Fruit fly (Drosophila melanogaster): ENCODE measurements around the gene aspr.
A peak's percentile ranks its signal among the peaks of the same experiment; 100 is the strongest.

aspr gene

dm6 chrX:20169898-20170297 lies 22.0 kb downstream of the aspr start, which contains the start of the genes CG9581 and CG9578 (continued):
- TF ChIP-seq inv (GFP tag; IDR thresholded peaks at IDR 0.05; ENCODE audit: partially characterized antibody) = peak; percentile 63
- TF ChIP-seq hbn (GFP tag; IDR thresholded peaks at IDR 0.05; ENCODE audit: partially characterized antibody) = peak; percentile 67
- no peak for TF ChIP-seq CG33557 (GFP tag; optimal IDR thresholded peaks at IDR 0.05)
- TF ChIP-seq Hmx (GFP tag; optimal IDR thresholded peaks at IDR 0.05) = no peak
- no peak for TF ChIP-seq CG10654 (GFP tag; optimal IDR thresholded peaks at IDR 0.05)
- TF ChIP-seq Scr (GFP tag; IDR thresholded peaks at IDR 0.05; ENCODE audit: partially characterized antibody) = peak; percentile 87
- TF ChIP-seq hth (optimal IDR thresholded peaks at IDR 0.05) = no peak
- peak; percentile 53 for TF ChIP-seq nerfin-2 (GFP tag; IDR thresholded peaks at IDR 0.05; ENCODE audit: partially characterized antibody)
- peak; percentile 83 for TF ChIP-seq CG13287 (GFP tag; IDR thresholded peaks at IDR 0.05; ENCODE audit: partially characterized antibody)
- TF ChIP-seq ranshi (GFP tag; IDR thresholded peaks at IDR 0.05) = no peak
- no peak for TF ChIP-seq tap (tag; optimal IDR thresholded peaks at IDR 0.05)
- TF ChIP-seq CG30020 (tag; optimal IDR thresholded peaks at IDR 0.05) = peak; percentile 54
- peak; percentile 53; the same call in 1 of the 2 replicates for TF ChIP-seq ato (GFP tag; IDR thresholded peaks at IDR 0.05; ENCODE audit: partially characterized antibody)
- TF ChIP-seq CG14050 (GFP tag; IDR thresholded peaks at IDR 0.05) = no peak
- peak; percentile 75 for TF ChIP-seq CG2129 (GFP tag; IDR thresholded peaks at IDR 0.05; ENCODE audit: partially characterized antibody)
- no peak for TF ChIP-seq ftz-f1 (GFP tag; optimal IDR thresholded peaks at IDR 0.05)
- TF ChIP-seq Doc3 (GFP tag; IDR thresholded peaks at IDR 0.05; ENCODE audit: partially characterized antibody) = peak; percentile 77
- peak; percentile 52 for TF ChIP-seq trem (tag; optimal IDR thresholded peaks at IDR 0.05)
- no peak for TF ChIP-seq lab (GFP tag; optimal IDR thresholded peaks at IDR 0.05)
- TF ChIP-seq CG2712 (tag; optimal IDR thresholded peaks at IDR 0.05) = no peak
- 0 out of 2 replicates have a peak, but pooled peaks have one; percentile 16 for TF ChIP-seq CG9932 (GFP tag; IDR thresholded peaks at IDR 0.05)
- no peak for TF ChIP-seq mam (GFP tag; optimal IDR thresholded peaks at IDR 0.05)
- no peak for TF ChIP-seq CG10321 (GFP tag; IDR thresholded peaks at IDR 0.05)
- no peak for TF ChIP-seq CG14014 (GFP tag; IDR thresholded peaks at IDR 0.05)
- peak; percentile 51; the same call in 2 of the 3 replicates for TF ChIP-seq Opbp (GFP tag; IDR thresholded peaks at IDR 0.05; ENCODE audit: partially characterized antibody)
- peak; percentile 35; the same call in 1 of the 2 replicates for TF ChIP-seq Bgb (GFP tag; IDR thresholded peaks at IDR 0.05; ENCODE audit: partially characterized antibody)
- peak; percentile 72 for TF ChIP-seq CG16813 (GFP tag; IDR thresholded peaks at IDR 0.05; ENCODE audit: partially characterized antibody)
- peak; percentile 68 for TF ChIP-seq CG6791 (GFP tag; IDR thresholded peaks at IDR 0.05; ENCODE audit: partially characterized antibody)
- TF ChIP-seq Ets97D (GFP tag; optimal IDR thresholded peaks at IDR 0.05) = peak; percentile 14
- TF ChIP-seq CG34224 (GFP tag; IDR thresholded peaks at IDR 0.05; ENCODE audit: partially characterized antibody) = peak; percentile 82; the same call in 2 of the 3 replicates
- TF ChIP-seq CG17186 (GFP tag; optimal IDR thresholded peaks at IDR 0.05) = peak; percentile 10
- TF ChIP-seq Dp (GFP tag; optimal IDR thresholded peaks at IDR 0.05) = peak; percentile 78
- no peak for TF ChIP-seq CG13894 (tag; optimal IDR thresholded peaks at IDR 0.05)
- no peak for TF ChIP-seq Six4 (GFP tag; optimal IDR thresholded peaks at IDR 0.05)
- no peak for TF ChIP-seq CG16815 (GFP tag; optimal IDR thresholded peaks at IDR 0.05)
- peak; percentile 26 for TF ChIP-seq CG4617 (GFP tag; optimal IDR thresholded peaks at IDR 0.05; ENCODE audit: borderline replicate concordance)
- no peak for TF ChIP-seq z (GFP tag; IDR thresholded peaks at IDR 0.05)
- peak; percentile 63 for TF ChIP-seq CG1603 (tag; optimal IDR thresholded peaks at IDR 0.05)
- TF ChIP-seq CG14710 (tag; optimal IDR thresholded peaks at IDR 0.05) = peak; percentile 27
- peak; percentile 79 for TF ChIP-seq BEAF-32 (GFP tag; optimal IDR thresholded peaks at IDR 0.05)
- no peak for TF ChIP-seq ash1 (GFP tag; optimal IDR thresholded peaks at IDR 0.05)
- TF ChIP-seq Atf3 (GFP tag; optimal IDR thresholded peaks at IDR 0.05) = no peak
- TF ChIP-seq Sox100B (GFP tag; optimal IDR thresholded peaks at IDR 0.05) = no peak

Measured in whole organism, embryonic.